Fruit fly (Drosophila melanogaster): ENCODE measurements around the gene Fer1.

dm6 chr3R:7117590-7117989 lies 18.4 kb upstream of the Fer1 start, which contains the start of gene Mlp84B:
- TF ChIP-seq nerfin-1 (tag; optimal IDR thresholded peaks at IDR 0.05), result no peak
- TF ChIP-seq CG18764 (GFP tag; optimal IDR thresholded peaks at IDR 0.05), result no peak
- TF ChIP-seq usp (GFP tag; optimal IDR thresholded peaks at IDR 0.05), result no peak
- no peak for TF ChIP-seq Sox100B (GFP tag; optimal IDR thresholded peaks at IDR 0.05)
- TF ChIP-seq tup (GFP tag; optimal IDR thresholded peaks at IDR 0.05), result no peak
- TF ChIP-seq Sin3A (optimal IDR thresholded peaks at IDR 0.05), result no peak

All from whole organism, embryonic.